Worm (Caenorhabditis elegans) whole organism, L4 larva: ENCODE data around the gene moe-3.

ENCODE experiments used
- D1046.2 ChIP-seq: fragments of 200-800 bp; sonication (Bioruptor generic); IDR thresholded peaks from 2 replicates; pipeline ENCODE4 v1.3.6; 2022; ENCODE audit warnings: missing genetic modification characterization, missing compliant biosample characterization
- T26A8.4 ChIP-seq: fragments of 200-800 bp; sonication (Bioruptor generic); IDR thresholded peaks from 2 replicates; pipeline ENCODE4 v1.3.6; 2022; ENCODE audit warnings: missing genetic modification characterization, missing compliant biosample characterization
- Y5F2A.4 ChIP-seq: fragments of 200-800 bp; sonication (Bioruptor generic); optimal IDR thresholded peaks from 2 replicates; lab custom pipeline; 2018; ENCODE audit warnings: mild to moderate bottlenecking, missing genetic modification characterization, missing compliant biosample characterization
- Y75B8A.6 ChIP-seq: fragments of 200-800 bp; sonication (Bioruptor generic); IDR thresholded peaks from 2 replicates; pipeline ENCODE4 v1.3.6; 2022; ENCODE audit warnings: missing genetic modification reagents, missing genetic modification characterization, missing compliant biosample characterization
- aha-1 ChIP-seq: fragments of 150-350 bp; peaks from one replicate; lab custom pipeline; 2014; ENCODE audit warnings: missing biosample characterization, missing genetic modification characterization
- ama-1 ChIP-seq: fragments of 150-350 bp; optimal IDR thresholded peaks from 2 replicates; lab custom pipeline; 2014; ENCODE audit warnings: inconsistent platforms, mixed read lengths
- ceh-28 ChIP-seq: fragments of 150-350 bp; optimal IDR thresholded peaks from 2 replicates; lab custom pipeline; 2014; ENCODE audit warnings: missing biosample characterization, missing genetic modification reagents, missing genetic modification characterization
- ceh-44 ChIP-seq: fragments of 200-800 bp; sonication (Bioruptor generic); IDR thresholded peaks from 2 replicates; pipeline ENCODE4 v1.3.6; 2022; ENCODE audit warnings: missing genetic modification reagents, missing genetic modification characterization, missing compliant biosample characterization
- ceh-82 ChIP-seq: sonication (generic microtip); optimal IDR thresholded peaks from 2 replicates; lab custom pipeline; 2017; ENCODE audit warnings: missing biosample characterization, missing genetic modification characterization
- daf-8 ChIP-seq: fragments of 200-800 bp; sonication (Bioruptor generic); IDR thresholded peaks from 2 replicates; pipeline ENCODE4 v1.3.6; 2022; ENCODE audit warnings: missing genetic modification characterization, missing compliant biosample characterization
- dpl-1 ChIP-seq: fragments of 150-350 bp; optimal IDR thresholded peaks from 2 replicates; lab custom pipeline; 2014; ENCODE audit warnings: missing biosample characterization, missing genetic modification reagents, missing genetic modification characterization
- duxl-1 ChIP-seq: sonication (generic microtip); optimal IDR thresholded peaks from 2 replicates; lab custom pipeline; 2016; ENCODE audit warnings: mild to moderate bottlenecking, missing genetic modification characterization, moderate library complexity, missing compliant biosample characterization; ENCODE audit not compliant: poor library complexity
- dve-1 ChIP-seq: sonication (generic microtip); optimal IDR thresholded peaks from 2 replicates; lab custom pipeline; 2017; ENCODE audit warnings: antibody characterized with exemption, mild to moderate bottlenecking, missing genetic modification characterization, missing compliant biosample characterization; ENCODE audit not compliant: insufficient read depth
- egl-27 ChIP-seq: sonication (generic microtip); optimal IDR thresholded peaks from 3 replicates; lab custom pipeline; 2017; ENCODE audit warnings: missing biosample characterization, missing genetic modification reagents, missing genetic modification characterization
- gei-8 ChIP-seq: fragments of 200-800 bp; sonication (Bioruptor generic); optimal IDR thresholded peaks from 2 replicates; lab custom pipeline; 2018; ENCODE audit warnings: mild to moderate bottlenecking, missing genetic modification characterization, missing compliant biosample characterization
- hlh-11 ChIP-seq: fragments of 200-800 bp; sonication (Bioruptor generic); optimal IDR thresholded peaks from 2 replicates; lab custom pipeline; 2018; ENCODE audit warnings: mild to moderate bottlenecking, missing genetic modification characterization, missing compliant biosample characterization
- hlh-30 ChIP-seq: sonication (generic microtip); optimal IDR thresholded peaks from 2 replicates; lab custom pipeline; 2017; ENCODE audit warnings: antibody characterized with exemption, mild to moderate bottlenecking, missing genetic modification characterization, missing compliant biosample characterization; ENCODE audit not compliant: insufficient read depth
- lin-38 ChIP-seq: fragments of 200-800 bp; sonication (Bioruptor generic); IDR thresholded peaks from 2 replicates; pipeline ENCODE4 v1.3.6; 2022; ENCODE audit warnings: missing genetic modification reagents, missing genetic modification characterization, missing compliant biosample characterization
- lsy-2 ChIP-seq, 2 experiments: fragments of 150-350 bp in 1 of 2; sonication (generic microtip) in 1 of 2; optimal IDR thresholded peaks; 2 replicates each; lab custom pipeline; 2014 to 2017; ENCODE audit warnings: missing biosample characterization in 2 of 2, missing genetic modification characterization in 2 of 2
- mep-1 ChIP-seq: fragments of 150-350 bp; sonication (generic microtip); optimal IDR thresholded peaks from 3 replicates; lab custom pipeline; 2014; ENCODE audit warnings: missing biosample characterization, missing genetic modification characterization
- mes-2 ChIP-seq: sonication (generic microtip); optimal IDR thresholded peaks from 2 replicates; lab custom pipeline; 2016; ENCODE audit warnings: missing genotype, mild to moderate bottlenecking, missing genetic modification characterization, missing compliant biosample characterization; ENCODE audit not compliant: poor library complexity, severe bottlenecking
- mxl-3 ChIP-seq: fragments of 200-800 bp; sonication (Bioruptor generic); optimal IDR thresholded peaks from 2 replicates; lab custom pipeline; 2018; ENCODE audit warnings: mild to moderate bottlenecking, missing genetic modification characterization, missing compliant biosample characterization
- nhr-10 ChIP-seq: fragments of 150-350 bp; optimal IDR thresholded peaks from 2 replicates; lab custom pipeline; 2014; ENCODE audit warnings: missing biosample characterization, missing genetic modification characterization
- nhr-111 ChIP-seq: fragments of 200-800 bp; sonication (Bioruptor generic); optimal IDR thresholded peaks from 2 replicates; lab custom pipeline; 2018; ENCODE audit warnings: mild to moderate bottlenecking, missing genetic modification characterization, missing compliant biosample characterization
- nhr-237 ChIP-seq: sonication (generic microtip); optimal IDR thresholded peaks from 2 replicates; lab custom pipeline; 2017; ENCODE audit warnings: missing biosample characterization, missing genetic modification characterization
- nhr-28 ChIP-seq: fragments of 150-350 bp; optimal IDR thresholded peaks from 2 replicates; lab custom pipeline; 2014; ENCODE audit warnings: missing biosample characterization, missing genetic modification characterization
- nhr-41 ChIP-seq: fragments of 200-800 bp; sonication (Bioruptor generic); IDR thresholded peaks from 2 replicates; pipeline ENCODE4 v1.3.6; 2022; ENCODE audit warnings: missing genetic modification reagents, missing genetic modification characterization, missing compliant biosample characterization
- nhr-42 ChIP-seq: fragments of 200-800 bp; sonication (Bioruptor generic); IDR thresholded peaks from 2 replicates; pipeline ENCODE4 v1.3.6; 2022; ENCODE audit warnings: missing genetic modification characterization, missing compliant biosample characterization
- nhr-48 ChIP-seq: sonication (generic microtip); optimal IDR thresholded peaks from 2 replicates; lab custom pipeline; 2016; ENCODE audit warnings: mild to moderate bottlenecking, missing genetic modification characterization, missing compliant biosample characterization
- nhr-6 ChIP-seq: fragments of 150-350 bp; optimal IDR thresholded peaks from 2 replicates; lab custom pipeline; 2014; ENCODE audit warnings: missing biosample characterization, missing genetic modification characterization
- nhr-77 ChIP-seq: fragments of 150-350 bp; optimal IDR thresholded peaks from 2 replicates; lab custom pipeline; 2014; ENCODE audit warnings: missing biosample characterization, missing genetic modification characterization
- php-3 ChIP-seq: fragments of 200-800 bp; sonication (Bioruptor generic); IDR thresholded peaks from 2 replicates; pipeline ENCODE4 v1.3.6; 2022; ENCODE audit warnings: missing genetic modification reagents, missing genetic modification characterization, missing compliant biosample characterization
- pqm-1 ChIP-seq: sonication (generic microtip); optimal IDR thresholded peaks from 2 replicates; lab custom pipeline; 2017; ENCODE audit warnings: missing biosample characterization, missing genetic modification characterization
- saeg-2 ChIP-seq: fragments of 200-800 bp; sonication (Bioruptor generic); IDR thresholded peaks from 2 replicates; pipeline ENCODE4 v1.3.6; 2022; ENCODE audit warnings: missing genetic modification reagents, missing genetic modification characterization, missing compliant biosample characterization
- sdz-12 ChIP-seq: fragments of 200-800 bp; sonication (Bioruptor generic); optimal IDR thresholded peaks from 2 replicates; lab custom pipeline; 2018; ENCODE audit warnings: mild to moderate bottlenecking, missing genetic modification characterization, missing compliant biosample characterization
- spr-1 ChIP-seq: sonication (generic microtip); optimal IDR thresholded peaks from 2 replicates; lab custom pipeline; 2016; ENCODE audit warnings: mild to moderate bottlenecking, missing genetic modification characterization, missing compliant biosample characterization
- spr-3 ChIP-seq: fragments of 200-800 bp; sonication (Bioruptor generic); optimal IDR thresholded peaks from 2 replicates; lab custom pipeline; 2018; ENCODE audit warnings: mild to moderate bottlenecking, missing genetic modification characterization, missing compliant biosample characterization
- tra-1 ChIP-seq: fragments of 200-800 bp; sonication (Bioruptor generic); IDR thresholded peaks from 2 replicates; pipeline ENCODE4 v1.3.6; 2022; ENCODE audit warnings: missing genetic modification reagents, missing genetic modification characterization, missing compliant biosample characterization
- unc-130 ChIP-seq: sonication (generic microtip); optimal IDR thresholded peaks from 2 replicates; lab custom pipeline; 2016; ENCODE audit warnings: missing genetic modification reagents, missing genetic modification characterization, missing compliant biosample characterization
- unc-39 ChIP-seq: sonication (generic microtip); optimal IDR thresholded peaks from 2 replicates; lab custom pipeline; 2017; ENCODE audit warnings: missing biosample characterization, missing genetic modification characterization
- vab-7 ChIP-seq: fragments of 200-800 bp; sonication (Bioruptor generic); IDR thresholded peaks from 2 replicates; pipeline ENCODE4 v1.3.6; 2022; ENCODE audit warnings: missing genetic modification reagents, missing genetic modification characterization, missing compliant biosample characterization
- zag-1 ChIP-seq: fragments of 150-350 bp; optimal IDR thresholded peaks from 2 replicates; lab custom pipeline; 2014; ENCODE audit warnings: missing biosample characterization, missing genetic modification characterization
- zip-2 ChIP-seq: fragments of 150-350 bp; optimal IDR thresholded peaks from 2 replicates; lab custom pipeline; 2014; ENCODE audit warnings: missing biosample characterization, missing genetic modification characterization

The moe-3 gene

DNA sequence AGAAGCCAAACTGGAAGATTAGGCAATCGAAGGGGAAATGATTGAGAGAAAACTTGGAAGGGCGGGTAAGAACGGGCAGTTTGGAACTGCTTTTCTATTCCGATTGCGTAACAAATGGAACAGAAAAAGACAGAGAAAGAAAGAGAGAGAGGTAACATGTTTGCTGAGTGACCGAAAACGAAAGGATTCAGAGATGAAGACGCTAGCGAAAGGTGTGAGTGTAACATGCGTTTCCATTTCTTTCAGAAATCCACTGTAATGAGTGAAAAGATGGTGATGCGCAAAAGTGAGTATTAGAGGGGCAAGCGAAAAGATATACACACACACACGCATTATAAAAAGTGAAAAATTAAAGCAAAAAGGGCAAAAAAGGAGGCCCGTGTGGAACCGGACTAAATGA lies 2.0 kb upstream of the moe-3 start:
- TF ChIP-seq mes-2 (no peak), ceh-82 (tag; lab: Kevin White, UChicago) (no peak), hlh-11 (tag; lab: Kevin White, UChicago) (peak; percentile 52), dpl-1 (GFP tag; lab: Kevin White, UChicago) (no peak), sdz-12 (GFP tag; lab: Kevin White, UChicago) (no peak), nhr-10 (tag; lab: Kevin White, UChicago) (no peak), nhr-41 (GFP tag; lab: Robert Waterston, UW) (no peak), D1046.2 (GFP tag; lab: Robert Waterston, UW) (no peak), gei-8 (GFP tag; lab: Kevin White, UChicago) (no peak), mxl-3 (peak; percentile 16), ceh-44 (GFP tag; lab: Robert Waterston, UW) (no peak), php-3 (GFP tag; lab: Robert Waterston, UW) (no peak), tra-1 (GFP tag; lab: Robert Waterston, UW) (no peak), nhr-48 (tag; lab: Kevin White, UChicago) (peak; percentile 24), hlh-30 (tag; lab: Kevin White, UChicago) (no peak), nhr-28 (tag; lab: Kevin White, UChicago) (peak; percentile 38), pqm-1 (tag; lab: Kevin White, UChicago) (no peak), dve-1 (tag; lab: Kevin White, UChicago) (no peak), duxl-1 (tag; lab: Kevin White, UChicago) (no peak), Y75B8A.6 (GFP tag; lab: Robert Waterston, UW) (no peak), spr-1 (tag; lab: Kevin White, UChicago) (peak; percentile 25), lin-38 (GFP tag; lab: Robert Waterston, UW) (no peak)

- TF ChIP-seq nhr-10 (tag; lab: Kevin White, UChicago) (no peak), aha-1 (peak; percentile 94)
Observed at ce11 chrII:13164062-13164461, 1.5 kb downstream of the moe-3 start.

- TF ChIP-seq aha-1 (peak; percentile 92), spr-3 (GFP tag; lab: Kevin White, UChicago) (no peak)
Observed at ce11 chrII:13163009-13163408, 2.5 kb downstream of the moe-3 start.

- TF ChIP-seq ceh-28 (no peak), nhr-237 (no peak), zag-1 (tag; lab: Kevin White, UChicago) (no peak), unc-39 (tag; lab: Kevin White, UChicago) (no peak), spr-1 (tag; lab: Kevin White, UChicago) (peak; percentile 4), spr-3 (GFP tag; lab: Kevin White, UChicago) (peak; percentile 16), mep-1 (no peak), Y5F2A.4 (peak; percentile 1), aha-1 (peak; percentile 43), egl-27 (no peak), T26A8.4 (GFP tag; lab: Robert Waterston, UW) (peak; percentile 60; the same call in 1 of the 2 replicates), daf-8 (no peak), unc-130 (GFP tag; lab: Kevin White, UChicago) (no peak), vab-7 (GFP tag; lab: Robert Waterston, UW) (no peak), nhr-111 (no peak), nhr-6 (tag; lab: Kevin White, UChicago) (no peak), nhr-42 (no peak), dpl-1 (GFP tag; lab: Kevin White, UChicago) (no peak), zip-2 (no peak), lsy-2 (tag; optimal IDR thresholded peaks at IDR 0.05; lab: Kevin White, UChicago) (no peak), nhr-77 (tag; lab: Kevin White, UChicago) (no peak), saeg-2 (GFP tag; lab: Robert Waterston, UW) (no peak), hlh-11 (tag; lab: Kevin White, UChicago) (no peak), ama-1 (lab: Kevin White, UChicago) (no peak)
Observed at ce11 chrII:13159869-13160268, 5.7 kb downstream of the moe-3 start.
